Fruit fly (Drosophila melanogaster): ENCODE data around the gene UGP.

The UGP gene

dm6 chr3L:9333745-9334382 lies 24.9 kb downstream of the UGP start, which contains the start of gene PGRP-LA:
Gene PGRP-LA (plus strand): TSS chr3L:9334332.
- no peak for TF ChIP-seq noc (tag; optimal IDR thresholded peaks at IDR 0.05)

dm6 chr3L:9304393-9304792 lies 54.3 kb downstream of the UGP start:
- no peak for TF ChIP-seq noc (tag; optimal IDR thresholded peaks at IDR 0.05)
